Worm (Caenorhabditis elegans) whole organism, L3 larva: ENCODE results near the gene dod-6.

Source experiments
- R02D3.7 ChIP-seq: fragments of 150-350 bp; optimal IDR thresholded peaks from 2 replicates; lab custom pipeline; 2014; ENCODE audit warnings: missing biosample characterization, missing genetic modification characterization
- ZK546.5 ChIP-seq: sonication (generic microtip); optimal IDR thresholded peaks from 2 replicates; lab custom pipeline; 2017; ENCODE audit warnings: missing biosample characterization, missing genetic modification characterization
- aly-2 ChIP-seq: fragments of 150-350 bp; optimal IDR thresholded peaks from 2 replicates; lab custom pipeline; 2014; ENCODE audit warnings: missing biosample characterization, missing genetic modification characterization
- ama-1 ChIP-seq: fragments of 150-350 bp; optimal IDR thresholded peaks from 2 replicates; lab custom pipeline; 2018
- ceh-16 ChIP-seq: sonication (generic microtip); optimal IDR thresholded peaks from 2 replicates; lab custom pipeline; 2017; ENCODE audit warnings: missing biosample characterization, missing genetic modification characterization
- ceh-28 ChIP-seq: fragments of 150-350 bp; optimal IDR thresholded peaks from 2 replicates; lab custom pipeline; 2014; ENCODE audit warnings: missing biosample characterization, missing genetic modification reagents, missing genetic modification characterization
- ceh-82 ChIP-seq: fragments of 150-350 bp; optimal IDR thresholded peaks from 2 replicates; lab custom pipeline; 2014; ENCODE audit warnings: missing biosample characterization, missing genetic modification characterization
- ceh-9 ChIP-seq: sonication (generic microtip); optimal IDR thresholded peaks from 2 replicates; lab custom pipeline; 2018; ENCODE audit warnings: missing biosample characterization, missing genetic modification characterization
- daf-12 ChIP-seq: fragments of 150-350 bp; optimal IDR thresholded peaks from 2 replicates; lab custom pipeline; 2014; ENCODE audit warnings: missing biosample characterization, missing genetic modification reagents, missing genetic modification characterization
- egl-27 ChIP-seq: sonication (generic microtip); optimal IDR thresholded peaks from 4 replicates; lab custom pipeline; 2017; ENCODE audit warnings: missing biosample characterization, missing genetic modification reagents, missing genetic modification characterization
- egl-5 ChIP-seq: fragments of 150-350 bp; optimal IDR thresholded peaks from 2 replicates; lab custom pipeline; 2017; ENCODE audit warnings: missing biosample characterization, missing genetic modification reagents, missing genetic modification characterization, inconsistent platforms
- elt-1 ChIP-seq: fragments of 150-350 bp; optimal IDR thresholded peaks from 2 replicates; lab custom pipeline; 2014; ENCODE audit warnings: missing biosample characterization, missing genetic modification characterization
- elt-3 ChIP-seq, 3 experiments: fragments of 150-350 bp in 1 of 3; sonication (generic microtip) in 2 of 3; optimal IDR thresholded peaks; 2 replicates in 2 of 3; 4 replicates in 1 of 3; lab custom pipeline; 2014 to 2017; ENCODE audit warnings: missing biosample characterization in 3 of 3, missing genetic modification characterization in 3 of 3
- fkh-10 ChIP-seq: sonication (generic microtip); optimal IDR thresholded peaks from 2 replicates; lab custom pipeline; 2017; ENCODE audit warnings: missing biosample characterization, missing genetic modification reagents, missing genetic modification characterization
- fkh-2 ChIP-seq: fragments of 150-350 bp; optimal IDR thresholded peaks from 2 replicates; lab custom pipeline; 2014; ENCODE audit warnings: missing biosample characterization, missing genetic modification reagents, missing genetic modification characterization
- hmg-11 ChIP-seq: sonication (generic microtip); optimal IDR thresholded peaks from 2 replicates; lab custom pipeline; 2016; ENCODE audit warnings: missing genetic modification characterization, missing compliant biosample characterization
- lin-39 ChIP-seq: fragments of 150-350 bp; optimal IDR thresholded peaks from 2 replicates; lab custom pipeline; 2018; ENCODE audit warnings: missing biosample characterization, missing genetic modification reagents, missing genetic modification characterization
- lsy-12 ChIP-seq: sonication (generic microtip); optimal IDR thresholded peaks from 2 replicates; lab custom pipeline; 2016; ENCODE audit warnings: mild to moderate bottlenecking, missing genetic modification characterization, missing compliant biosample characterization
- mdl-1 ChIP-seq: fragments of 150-350 bp; optimal IDR thresholded peaks from 2 replicates; lab custom pipeline; 2014; ENCODE audit warnings: missing biosample characterization, missing genetic modification characterization
- mml-1 ChIP-seq: fragments of 150-350 bp; sonication (generic microtip); optimal IDR thresholded peaks from 3 replicates; lab custom pipeline; 2014; ENCODE audit warnings: missing biosample characterization, missing genetic modification characterization
- nfya-1 ChIP-seq: sonication (generic microtip); optimal IDR thresholded peaks from 2 replicates; lab custom pipeline; 2017; ENCODE audit warnings: missing genetic modification characterization, mild to moderate bottlenecking, missing compliant biosample characterization, antibody characterized with exemption, moderate library complexity; ENCODE audit not compliant: insufficient read depth
- nhr-23 ChIP-seq: fragments of 150-350 bp; optimal IDR thresholded peaks from 2 replicates; lab custom pipeline; 2014; ENCODE audit warnings: missing biosample characterization, missing genetic modification reagents, missing genetic modification characterization
- nhr-237 ChIP-seq: fragments of 150-350 bp; optimal IDR thresholded peaks from 2 replicates; lab custom pipeline; 2014; ENCODE audit warnings: missing biosample characterization, missing genetic modification characterization
- nhr-25 ChIP-seq: sonication (generic microtip); optimal IDR thresholded peaks from 2 replicates; lab custom pipeline; 2017; ENCODE audit warnings: missing biosample characterization, missing genetic modification characterization
- nhr-43 ChIP-seq: sonication (generic microtip); optimal IDR thresholded peaks from 2 replicates; lab custom pipeline; 2016; ENCODE audit warnings: mild to moderate bottlenecking, missing genetic modification characterization, missing compliant biosample characterization; ENCODE audit not compliant: poor library complexity, severe bottlenecking
- nhr-67 ChIP-seq: fragments of 150-350 bp; optimal IDR thresholded peaks from 2 replicates; lab custom pipeline; 2014; ENCODE audit warnings: missing biosample characterization, missing genetic modification characterization
- nhr-76 ChIP-seq: fragments of 150-350 bp; sonication (generic microtip); optimal IDR thresholded peaks from 5 replicates; lab custom pipeline; 2014; ENCODE audit warnings: missing biosample characterization, missing genetic modification characterization
- nhr-77 ChIP-seq: fragments of 150-350 bp; optimal IDR thresholded peaks from 2 replicates; lab custom pipeline; 2014; ENCODE audit warnings: missing biosample characterization, missing genetic modification characterization
- pha-4 ChIP-seq: fragments of 150-350 bp; optimal IDR thresholded peaks from 2 replicates; lab custom pipeline; 2014; ENCODE audit warnings: missing biosample characterization, missing genetic modification reagents, missing genetic modification characterization
- pqm-1 ChIP-seq: fragments of 150-350 bp; optimal IDR thresholded peaks from 2 replicates; lab custom pipeline; 2017; ENCODE audit warnings: missing biosample characterization, missing genetic modification characterization, inconsistent platforms
- sea-2 ChIP-seq: fragments of 150-350 bp; sonication (generic microtip); optimal IDR thresholded peaks from 4 replicates; lab custom pipeline; 2014; ENCODE audit warnings: missing biosample characterization, missing genetic modification reagents, missing genetic modification characterization
- skn-1 ChIP-seq: fragments of 150-350 bp; optimal IDR thresholded peaks from 2 replicates; lab custom pipeline; 2014; ENCODE audit warnings: missing biosample characterization, missing genetic modification characterization
- unc-62 ChIP-seq: fragments of 150-350 bp; sonication (generic microtip); optimal IDR thresholded peaks from 4 replicates; lab custom pipeline; 2014; ENCODE audit warnings: missing biosample characterization, missing genetic modification reagents, missing genetic modification characterization
- ztf-4 ChIP-seq: fragments of 150-350 bp; optimal IDR thresholded peaks from 2 replicates; lab custom pipeline; 2014; ENCODE audit warnings: missing biosample characterization, missing genetic modification characterization

dod-6 gene

DNA sequence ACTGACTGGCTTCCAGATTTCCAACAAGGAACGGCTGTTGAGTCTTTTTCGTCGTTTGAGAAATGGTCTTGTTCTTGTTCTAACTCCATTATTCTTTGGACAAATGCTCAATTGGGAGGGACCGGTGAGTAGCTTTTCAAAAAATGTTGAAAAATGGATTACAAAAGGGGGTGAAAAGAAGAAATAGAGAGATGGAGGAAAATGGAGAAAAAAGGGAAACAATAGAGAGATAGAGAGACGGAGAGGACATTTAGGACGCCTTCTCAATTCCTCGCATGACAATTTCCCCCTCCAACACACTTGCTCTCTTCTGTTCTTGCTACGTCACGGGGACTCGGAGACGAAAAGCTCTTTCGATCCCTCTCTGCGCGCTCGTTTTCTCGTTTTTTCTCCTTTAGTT lies 44.5 kb upstream of the dod-6 start:
- TF ChIP-seq elt-1 (no peak), daf-12 (tag; lab: Kevin White, UChicago) (no peak), ztf-4 (tag; lab: Kevin White, UChicago) (no peak), lin-39 (tag; lab: Kevin White, UChicago) (peak; percentile 69), nhr-25 (tag; lab: Kevin White, UChicago) (no peak), nfya-1 (tag; lab: Kevin White, UChicago) (peak; percentile 62), R02D3.7 (tag; lab: Kevin White, UChicago) (no peak), pqm-1 (tag; lab: Kevin White, UChicago) (no peak), aly-2 (tag; lab: Kevin White, UChicago) (no peak), ceh-16 (no peak), nhr-237 (tag; lab: Kevin White, UChicago) (no peak), mdl-1 (tag; lab: Kevin White, UChicago) (no peak), fkh-10 (GFP tag; lab: Kevin White, UChicago) (peak; percentile 16), mml-1 (tag; lab: Kevin White, UChicago) (no peak), ceh-28 (tag; lab: Kevin White, UChicago) (no peak), nhr-77 (no peak), ceh-82 (tag; lab: Kevin White, UChicago) (peak; percentile 42), ZK546.5 (no peak), ama-1 (lab: Kevin White, UChicago) (no peak), lsy-12 (tag; lab: Kevin White, UChicago) (no peak), sea-2 (GFP tag; lab: Kevin White, UChicago) (no peak), nhr-43 (tag; lab: Kevin White, UChicago) (no peak), pha-4 (tag; lab: Kevin White, UChicago) (no peak), hmg-11 (peak; percentile 18)

DNA sequence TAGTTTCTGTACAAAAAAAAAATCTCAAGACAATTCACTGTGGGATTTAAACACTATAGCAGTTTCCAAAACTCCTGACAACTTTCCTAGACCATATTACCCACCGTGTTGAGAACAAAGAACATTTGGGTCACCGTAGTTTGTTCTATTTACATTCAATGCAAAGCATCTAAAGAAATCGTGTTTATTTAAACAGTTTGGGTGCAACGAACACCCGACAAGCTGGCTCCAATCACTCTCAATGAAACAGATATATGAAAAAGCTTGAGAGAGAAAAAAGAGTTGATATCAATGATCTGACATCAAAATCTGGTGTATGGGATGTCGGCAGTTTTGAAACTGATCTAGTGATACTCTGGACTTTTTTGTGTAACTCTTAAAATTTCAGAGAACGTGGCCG lies 42.5 kb upstream of the dod-6 start:
- TF ChIP-seq nfya-1 (tag; lab: Kevin White, UChicago) (peak; percentile 28), pha-4 (tag; lab: Kevin White, UChicago) (peak; percentile 93), lin-39 (tag; lab: Kevin White, UChicago) (no peak)
- TF ChIP-seq, all 47 proteins: peak for 2

DNA sequence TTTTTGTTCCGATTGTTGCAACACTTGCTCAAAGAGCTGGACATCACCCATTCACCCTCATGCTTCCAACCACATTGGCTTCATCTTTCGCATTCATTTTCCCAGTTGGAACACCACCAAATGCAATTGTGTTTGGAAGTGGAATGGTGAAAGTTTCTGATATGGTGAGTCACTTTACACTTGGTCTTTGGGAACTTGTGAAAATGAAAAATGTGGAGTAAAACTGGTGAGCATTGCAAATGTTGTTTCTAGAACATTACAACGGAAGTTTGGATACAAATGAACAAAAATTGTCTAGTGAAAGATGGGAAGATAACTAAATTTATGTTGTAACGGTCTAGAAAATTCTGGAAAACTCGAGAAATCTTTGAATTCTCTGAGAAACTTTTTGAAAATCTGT lies 41.2 kb upstream of the dod-6 start:
- TF ChIP-seq elt-3 (tag; optimal IDR thresholded peaks at IDR 0.05; lab: Kevin White, UChicago) (no peak), lin-39 (tag; lab: Kevin White, UChicago) (no peak), nhr-23 (tag; lab: Kevin White, UChicago) (no peak), fkh-10 (GFP tag; lab: Kevin White, UChicago) (no peak), nhr-76 (tag; lab: Kevin White, UChicago) (no peak), ceh-9 (no peak)

DNA sequence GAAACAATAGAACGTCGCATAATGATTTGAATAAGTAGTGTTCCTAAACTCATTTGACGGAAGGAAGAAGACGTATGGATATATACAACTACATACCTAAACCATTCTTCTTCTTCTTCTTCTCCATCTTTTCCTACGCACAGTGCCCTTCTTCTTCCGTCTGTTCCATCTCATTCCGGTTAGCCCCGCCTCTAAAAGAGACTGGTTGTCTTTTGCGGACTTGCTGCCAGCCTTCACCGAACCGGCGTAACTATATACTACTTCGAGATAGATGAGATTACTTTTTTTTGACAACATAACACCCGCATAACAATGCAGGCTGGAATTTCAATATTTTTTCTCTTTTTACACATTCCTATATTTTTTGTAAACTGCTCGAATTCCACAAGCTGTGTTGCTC lies 37.1 kb upstream of the dod-6 start, which contains the start of the genes K08E5.5 and mua-3:
Gene K08E5.5, minus strand, starts transcription at position 101 of the 400 bp plus-strand sequence.
Gene mua-3, plus strand, starts transcription at position 313 of the 400 bp plus-strand sequence.
- TF ChIP-seq pha-4 (tag; lab: Kevin White, UChicago) (no peak), unc-62 (no peak), skn-1 (tag; lab: Kevin White, UChicago) (no peak), nhr-67 (tag; lab: Kevin White, UChicago) (no peak), ceh-9 (no peak), nhr-43 (tag; lab: Kevin White, UChicago) (no peak), aly-2 (tag; lab: Kevin White, UChicago) (no peak), nhr-25 (tag; lab: Kevin White, UChicago) (no peak), sea-2 (GFP tag; lab: Kevin White, UChicago) (no peak), fkh-2 (tag; lab: Kevin White, UChicago) (no peak), fkh-10 (GFP tag; lab: Kevin White, UChicago) (no peak), egl-27 (tag; lab: Kevin White, UChicago) (no peak), hmg-11 (no peak), ZK546.5 (no peak), egl-5 (tag; lab: Kevin White, UChicago) (no peak), ceh-82 (tag; lab: Kevin White, UChicago) (no peak)

DNA sequence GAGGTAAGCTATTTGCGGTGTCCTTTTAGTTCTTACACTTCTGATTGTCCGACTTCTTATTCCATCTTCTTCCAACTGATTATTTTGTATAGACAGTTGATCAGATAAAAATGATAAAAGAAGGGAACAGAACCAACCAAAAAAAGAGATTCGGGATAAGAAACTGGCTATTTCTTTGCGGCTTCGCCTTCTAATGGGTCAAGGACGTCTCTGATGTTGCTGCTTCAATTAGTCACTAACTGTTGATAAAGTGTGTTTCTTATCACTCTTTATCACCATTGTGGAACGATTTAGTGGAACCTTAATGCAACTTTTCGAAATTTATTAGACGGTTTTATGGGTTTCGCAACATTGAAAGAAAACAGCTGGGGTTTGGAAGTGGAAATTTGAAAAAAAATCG lies 27.3 kb upstream of the dod-6 start:
- TF ChIP-seq nhr-25 (tag; lab: Kevin White, UChicago) = peak; percentile 66
- TF ChIP-seq elt-3 (tag; optimal IDR thresholded peaks at IDR 0.05; lab: Kevin White, UChicago) = peak in 2 of 3 experiments; percentile 56 to 95
- no peak for TF ChIP-seq mdl-1 (tag; lab: Kevin White, UChicago)
- no peak for TF ChIP-seq pha-4 (tag; lab: Kevin White, UChicago)
- peak; percentile 81 for TF ChIP-seq nhr-23 (tag; lab: Kevin White, UChicago)
